Worm (Caenorhabditis elegans): ENCODE measurements around the gene srh-203.
"Not testable (repeated sequence)": the region's sequence is repeated elsewhere in the genome, so short reads cannot be mapped to it uniquely, and the experiment has no call there.

ce11 chrV:17464278-17464677 lies 8.2 kb upstream of the srh-203 start, which contains the start of gene F20E11.7:
- TF ChIP-seq nhr-237 (tag; optimal IDR thresholded peaks at IDR 0.05); snpc-4 (tag; optimal IDR thresholded peaks at IDR 0.05); lin-13 (tag; optimal IDR thresholded peaks at IDR 0.05); nhr-28 (tag; optimal IDR thresholded peaks at IDR 0.05); blmp-1 (tag; optimal IDR thresholded peaks at IDR 0.05); elt-3 (tag; optimal IDR thresholded peaks at IDR 0.05); lsy-2 (tag; optimal IDR thresholded peaks at IDR 0.05); unc-39 (tag; optimal IDR thresholded peaks at IDR 0.05); nhr-76 (tag; optimal IDR thresholded peaks at IDR 0.05); zip-8 (tag; optimal IDR thresholded peaks at IDR 0.05); flh-1 (GFP tag; optimal IDR thresholded peaks at IDR 0.05): not testable (repeated sequence)
